Worm (Caenorhabditis elegans) whole organism, L1 larva: ENCODE data around the gene E02H1.6.

Experiments used
- C16A3.4 ChIP-seq: fragments of 150-350 bp; optimal IDR thresholded peaks from 2 replicates; lab custom pipeline; 2014; ENCODE audit warnings: missing biosample characterization, missing genetic modification characterization
- aha-1 ChIP-seq: fragments of 150-350 bp; optimal IDR thresholded peaks from 2 replicates; lab custom pipeline; 2014; ENCODE audit warnings: missing biosample characterization, missing genetic modification characterization
- aly-2 ChIP-seq: fragments of 150-350 bp; optimal IDR thresholded peaks from 2 replicates; lab custom pipeline; 2014; ENCODE audit warnings: missing biosample characterization, missing genetic modification characterization
- ama-1 ChIP-seq: fragments of 150-350 bp; optimal IDR thresholded peaks from 2 replicates; lab custom pipeline; 2014
- blmp-1 ChIP-seq: fragments of 150-350 bp; optimal IDR thresholded peaks from 2 replicates; lab custom pipeline; 2014; ENCODE audit warnings: missing biosample characterization, missing genetic modification characterization
- ceh-63 ChIP-seq: fragments of 200-800 bp; sonication (Bioruptor generic); optimal IDR thresholded peaks from 2 replicates; lab custom pipeline; 2018; ENCODE audit warnings: mild to moderate bottlenecking, missing genetic modification characterization, missing compliant biosample characterization
- ceh-8 ChIP-seq: fragments of 200-800 bp; sonication (Bioruptor generic); optimal IDR thresholded peaks from 2 replicates; lab custom pipeline; 2018; ENCODE audit warnings: mild to moderate bottlenecking, missing genetic modification characterization, moderate library complexity, missing compliant biosample characterization
- ceh-82 ChIP-seq, 3 experiments: fragments of 150-350 bp in 1 of 3; sonication (generic microtip) in 2 of 3; optimal IDR thresholded peaks; 2 replicates each; lab custom pipeline; 2014 to 2017; ENCODE audit warnings: missing biosample characterization in 3 of 3, missing genetic modification characterization in 3 of 3
- ces-1 ChIP-seq: fragments of 150-350 bp; optimal IDR thresholded peaks from 2 replicates; lab custom pipeline; 2014; ENCODE audit warnings: missing biosample characterization, missing genetic modification reagents, missing genetic modification characterization
- dpl-1 ChIP-seq, 3 experiments: fragments of 150-350 bp in 2 of 3; sonication (generic microtip) in 1 of 3; optimal IDR thresholded peaks; 2 replicates each; lab custom pipeline; 2014 to 2017; ENCODE audit warnings: missing biosample characterization in 3 of 3, missing genetic modification characterization in 3 of 3, missing genetic modification reagents in 3 of 3
- dsc-1 ChIP-seq: sonication (generic microtip); optimal IDR thresholded peaks from 2 replicates; lab custom pipeline; 2016; ENCODE audit warnings: mild to moderate bottlenecking, missing genetic modification characterization, missing compliant biosample characterization
- efl-3 ChIP-seq: fragments of 200-800 bp; sonication (Bioruptor generic); optimal IDR thresholded peaks from 2 replicates; lab custom pipeline; 2018; ENCODE audit warnings: mild to moderate bottlenecking, missing genetic modification characterization, missing compliant biosample characterization
- elt-2 ChIP-seq: sonication (generic microtip); optimal IDR thresholded peaks from 2 replicates; lab custom pipeline; 2016; ENCODE audit warnings: missing genetic modification characterization, mild to moderate bottlenecking, inconsistent platforms, missing compliant biosample characterization, missing genetic modification reagents
- elt-3 ChIP-seq, 6 experiments: fragments of 150-350 bp in 1 of 6; sonication (generic microtip); optimal IDR thresholded peaks; 2 replicates each; lab custom pipeline; 2017 to 2018; ENCODE audit warnings: missing biosample characterization in 6 of 6, missing genetic modification characterization in 6 of 6, inconsistent platforms in 1 of 6
- ets-5 ChIP-seq: fragments of 200-800 bp; sonication (Bioruptor generic); IDR thresholded peaks from 2 replicates; pipeline ENCODE4 v1.3.6; 2022; ENCODE audit warnings: missing genetic modification characterization, missing compliant biosample characterization
- fkh-10 ChIP-seq: sonication (generic microtip); optimal IDR thresholded peaks from 2 replicates; lab custom pipeline; 2017; ENCODE audit warnings: missing biosample characterization, missing genetic modification reagents, missing genetic modification characterization
- fkh-4 ChIP-seq: sonication (generic microtip); optimal IDR thresholded peaks from 2 replicates; lab custom pipeline; 2016; ENCODE audit warnings: missing compliant biosample characterization, missing genetic modification characterization, borderline replicate concordance
- hlh-17 ChIP-seq: fragments of 200-800 bp; sonication (Bioruptor generic); optimal IDR thresholded peaks from 2 replicates; lab custom pipeline; 2018; ENCODE audit warnings: missing genetic modification characterization, mild to moderate bottlenecking, missing compliant biosample characterization, moderate library complexity, borderline replicate concordance
- hpl-2 ChIP-seq: fragments of 150-350 bp; optimal IDR thresholded peaks from 2 replicates; lab custom pipeline; 2014; ENCODE audit warnings: missing biosample characterization, missing genetic modification reagents, missing genetic modification characterization
- lin-14 ChIP-seq: fragments of 200-800 bp; sonication (Bioruptor generic); optimal IDR thresholded peaks from 2 replicates; lab custom pipeline; 2018; ENCODE audit warnings: mild to moderate bottlenecking, missing genetic modification characterization, moderate library complexity, missing compliant biosample characterization
- lin-35 ChIP-seq, 2 experiments: fragments of 150-350 bp; optimal IDR thresholded peaks; 2 replicates each; lab custom pipeline; 2014; ENCODE audit warnings: missing biosample characterization in 2 of 2, missing genetic modification characterization in 2 of 2, missing genetic modification reagents in 2 of 2
- lir-3 ChIP-seq: sonication (generic microtip); optimal IDR thresholded peaks from 2 replicates; lab custom pipeline; 2016; ENCODE audit warnings: mild to moderate bottlenecking, missing genetic modification characterization, moderate library complexity, missing compliant biosample characterization; ENCODE audit not compliant: poor library complexity
- lsy-2 ChIP-seq, 2 experiments: fragments of 150-350 bp; optimal IDR thresholded peaks; 2 replicates each; lab custom pipeline; 2014; ENCODE audit warnings: missing biosample characterization in 2 of 2, missing genetic modification characterization in 2 of 2
- mdl-1 ChIP-seq, 2 experiments: fragments of 150-350 bp; optimal IDR thresholded peaks; 2 replicates each; lab custom pipeline; 2014 to 2017; ENCODE audit warnings: missing biosample characterization in 2 of 2, missing genetic modification characterization in 2 of 2, inconsistent platforms in 1 of 2
- mef-2 ChIP-seq: fragments of 150-350 bp; optimal IDR thresholded peaks from 2 replicates; lab custom pipeline; 2014; ENCODE audit warnings: missing biosample characterization, missing genetic modification characterization
- mep-1 ChIP-seq: fragments of 150-350 bp; optimal IDR thresholded peaks from 2 replicates; lab custom pipeline; 2014; ENCODE audit warnings: missing biosample characterization, missing genetic modification characterization
- nhr-11 ChIP-seq: fragments of 150-350 bp; optimal IDR thresholded peaks from 2 replicates; lab custom pipeline; 2014; ENCODE audit warnings: missing biosample characterization, missing genetic modification characterization
- nhr-12 ChIP-seq: sonication (generic microtip); optimal IDR thresholded peaks from 2 replicates; lab custom pipeline; 2017; ENCODE audit warnings: missing biosample characterization, missing genetic modification characterization
- nhr-19 ChIP-seq: fragments of 200-800 bp; sonication (Bioruptor generic); conservative IDR thresholded peaks from 2 replicates; pipeline ENCODE4 v1.3.6; 2022; ENCODE audit warnings: missing genetic modification characterization, missing compliant biosample characterization
- nhr-20 ChIP-seq: sonication (generic microtip); optimal IDR thresholded peaks from 2 replicates; lab custom pipeline; 2016; ENCODE audit warnings: mild to moderate bottlenecking, missing genetic modification characterization, missing compliant biosample characterization
- nhr-28 ChIP-seq: fragments of 150-350 bp; optimal IDR thresholded peaks from 2 replicates; lab custom pipeline; 2014; ENCODE audit warnings: missing biosample characterization, missing genetic modification characterization
- nhr-71 ChIP-seq: sonication (generic microtip); optimal IDR thresholded peaks from 2 replicates; lab custom pipeline; 2016; ENCODE audit warnings: mild to moderate bottlenecking, missing genetic modification characterization, moderate library complexity, missing compliant biosample characterization
- nhr-77 ChIP-seq: fragments of 150-350 bp; optimal IDR thresholded peaks from 2 replicates; lab custom pipeline; 2014; ENCODE audit warnings: missing biosample characterization, missing genetic modification characterization
- nhr-84 ChIP-seq: sonication (generic microtip); optimal IDR thresholded peaks from 2 replicates; lab custom pipeline; 2017; ENCODE audit warnings: missing biosample characterization, missing genetic modification characterization
- nhr-85 ChIP-seq: sonication (generic microtip); peaks from one replicate; lab custom pipeline; 2016; ENCODE audit warnings: missing genetic modification characterization, inconsistent platforms, missing compliant biosample characterization
- pax-3 ChIP-seq: fragments of 200-800 bp; sonication (Bioruptor generic); optimal IDR thresholded peaks from 2 replicates; lab custom pipeline; 2018; ENCODE audit warnings: mild to moderate bottlenecking, missing genetic modification characterization, moderate library complexity, missing compliant biosample characterization
- pqm-1 ChIP-seq: sonication (generic microtip); optimal IDR thresholded peaks from 3 replicates; lab custom pipeline; 2017; ENCODE audit warnings: missing biosample characterization, missing genetic modification characterization
- rnt-1 ChIP-seq: sonication (generic microtip); optimal IDR thresholded peaks from 2 replicates; lab custom pipeline; 2016; ENCODE audit warnings: mild to moderate bottlenecking, missing genetic modification characterization, moderate library complexity, missing compliant biosample characterization
- skn-1 ChIP-seq: fragments of 150-350 bp; optimal IDR thresholded peaks from 2 replicates; lab custom pipeline; 2014; ENCODE audit warnings: missing biosample characterization, missing genetic modification characterization
- snu-23 ChIP-seq: sonication (generic microtip); optimal IDR thresholded peaks from 2 replicates; lab custom pipeline; 2016; ENCODE audit warnings: missing genetic modification characterization, missing compliant biosample characterization
- sox-4 ChIP-seq: sonication (generic microtip); optimal IDR thresholded peaks from 2 replicates; lab custom pipeline; 2016; ENCODE audit warnings: missing genetic modification characterization, missing compliant biosample characterization
- sptf-1 ChIP-seq: fragments of 150-350 bp; optimal IDR thresholded peaks from 2 replicates; lab custom pipeline; 2014; ENCODE audit warnings: missing biosample characterization, missing genetic modification characterization
- tlp-1 ChIP-seq: fragments of 150-350 bp; optimal IDR thresholded peaks from 2 replicates; lab custom pipeline; 2014; ENCODE audit warnings: missing biosample characterization, missing genetic modification characterization
- unc-62 ChIP-seq: fragments of 150-350 bp; optimal IDR thresholded peaks from 2 replicates; lab custom pipeline; 2014; ENCODE audit warnings: missing biosample characterization, missing genetic modification reagents, missing genetic modification characterization
- unc-86 ChIP-seq: sonication (generic microtip); optimal IDR thresholded peaks from 2 replicates; lab custom pipeline; 2016; ENCODE audit warnings: missing genetic modification characterization, missing compliant biosample characterization
- xbp-1 ChIP-seq: sonication (generic microtip); optimal IDR thresholded peaks from 2 replicates; lab custom pipeline; 2016; ENCODE audit warnings: missing genetic modification characterization, missing compliant biosample characterization
- zag-1 ChIP-seq: fragments of 150-350 bp; optimal IDR thresholded peaks from 2 replicates; lab custom pipeline; 2014; ENCODE audit warnings: missing biosample characterization, missing genetic modification characterization
- zip-4 ChIP-seq: fragments of 200-800 bp; sonication (Bioruptor generic); optimal IDR thresholded peaks from 2 replicates; lab custom pipeline; 2018; ENCODE audit warnings: mild to moderate bottlenecking, missing genetic modification characterization, moderate library complexity, missing compliant biosample characterization
- ztf-11 ChIP-seq, 2 experiments: sonication (generic microtip); optimal IDR thresholded peaks; 2 replicates each; lab custom pipeline; 2016 to 2017; ENCODE audit warnings: missing genetic modification characterization in 2 of 2, missing biosample characterization in 1 of 2, missing compliant biosample characterization in 1 of 2

Gene E02H1.6

DNA sequence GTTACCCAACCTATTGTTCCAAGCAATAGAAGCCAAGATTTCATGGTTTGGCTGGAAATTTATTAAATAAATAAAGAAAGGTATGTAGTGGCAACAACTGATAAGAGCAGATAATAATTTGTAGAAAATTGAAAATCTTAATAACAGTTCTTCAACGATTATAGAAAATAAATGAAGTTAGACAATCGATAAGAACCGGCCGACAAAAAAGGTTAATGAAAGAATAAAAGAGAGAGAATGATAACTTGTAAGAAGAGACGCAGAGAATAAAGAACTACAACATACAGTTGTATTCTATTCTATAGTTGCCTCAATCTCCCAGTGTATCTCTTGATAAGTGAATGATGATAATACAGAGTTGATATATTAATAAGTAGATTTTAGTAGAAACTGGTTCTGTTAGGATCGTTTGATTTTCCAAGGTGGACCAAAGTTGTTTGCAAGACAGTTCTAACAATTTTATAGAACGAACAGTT, 9.7 kb upstream of the E02H1.6 start, which contains the start of gene ugt-58:
Gene ugt-58, minus strand, starts transcription at position 51 of the 476 bp plus-strand sequence.
- no peak for TF ChIP-seq zag-1 (tag; lab: Kevin White, UChicago)
- TF ChIP-seq nhr-19 (GFP tag; lab: Robert Waterston, UW), result peak; percentile 22
- TF ChIP-seq lin-35 (GFP tag; optimal IDR thresholded peaks at IDR 0.05; lab: Kevin White, UChicago), result peak in 1 of 2 experiments; percentile 39
- no peak for TF ChIP-seq xbp-1
- no peak for TF ChIP-seq tlp-1 (tag; lab: Kevin White, UChicago)
- no peak for TF ChIP-seq unc-86 (tag; lab: Kevin White, UChicago)
- peak; percentile 42 for TF ChIP-seq nhr-71
- TF ChIP-seq lin-14 (GFP tag; lab: Kevin White, UChicago), result peak; percentile 20
- peak; percentile 36 for TF ChIP-seq nhr-28 (tag; lab: Kevin White, UChicago)
- peak; percentile 72 for TF ChIP-seq nhr-85 (tag; lab: Kevin White, UChicago)
- TF ChIP-seq elt-3 (tag; optimal IDR thresholded peaks at IDR 0.05; lab: Kevin White, UChicago), result peak in 5 of 6 experiments; percentile 33 to 74 (median 53)
- TF ChIP-seq aha-1 (tag; lab: Kevin White, UChicago), result no peak
- no peak for TF ChIP-seq nhr-77
- TF ChIP-seq blmp-1 (tag; lab: Kevin White, UChicago), result peak; percentile 23
- TF ChIP-seq lsy-2 (tag; optimal IDR thresholded peaks at IDR 0.05; lab: Kevin White, UChicago), result peak; percentile 15 to 17
- TF ChIP-seq nhr-20 (tag; lab: Kevin White, UChicago), result peak; percentile 80
- no peak for TF ChIP-seq lir-3 (tag; lab: Kevin White, UChicago)
- no peak for TF ChIP-seq ceh-63
- peak; percentile 40 for TF ChIP-seq elt-2 (tag; lab: Kevin White, UChicago)
- TF ChIP-seq ceh-82 (tag; optimal IDR thresholded peaks at IDR 0.05; lab: Kevin White, UChicago), result no peak
- no peak for TF ChIP-seq fkh-4 (tag; lab: Kevin White, UChicago)
- no peak for TF ChIP-seq hpl-2
- TF ChIP-seq ama-1 (lab: Kevin White, UChicago), result no peak
- no peak for TF ChIP-seq ztf-11 (tag; optimal IDR thresholded peaks at IDR 0.05; lab: Kevin White, UChicago)
- TF ChIP-seq mep-1 (tag; lab: Kevin White, UChicago), result peak; percentile 29
- peak; percentile 53 for TF ChIP-seq skn-1
- no peak for TF ChIP-seq C16A3.4 (tag; lab: Kevin White, UChicago)
- peak; percentile 27 for TF ChIP-seq snu-23 (GFP tag; lab: Kevin White, UChicago)

- TF ChIP-seq unc-86 (tag; lab: Kevin White, UChicago) (no peak), aly-2 (tag; lab: Kevin White, UChicago) (no peak), nhr-11 (tag; lab: Kevin White, UChicago) (no peak), efl-3 (GFP tag; lab: Kevin White, UChicago) (no peak), ces-1 (GFP tag; lab: Kevin White, UChicago) (no peak), nhr-12 (no peak), fkh-10 (GFP tag; lab: Kevin White, UChicago) (no peak), blmp-1 (tag; lab: Kevin White, UChicago) (no peak), pqm-1 (tag; lab: Kevin White, UChicago) (no peak), dpl-1 (GFP tag; optimal IDR thresholded peaks at IDR 0.05; lab: Kevin White, UChicago) (no peak), ets-5 (no peak), lin-14 (GFP tag; lab: Kevin White, UChicago) (no peak), ceh-8 (GFP tag; lab: Kevin White, UChicago) (no peak)
Measured at ce11 chrII:9589667-9590066, 6.8 kb upstream of the E02H1.6 start, which contains the start of gene eral-1. Gene eral-1 (minus strand): TSS chrII:9589767.

DNA sequence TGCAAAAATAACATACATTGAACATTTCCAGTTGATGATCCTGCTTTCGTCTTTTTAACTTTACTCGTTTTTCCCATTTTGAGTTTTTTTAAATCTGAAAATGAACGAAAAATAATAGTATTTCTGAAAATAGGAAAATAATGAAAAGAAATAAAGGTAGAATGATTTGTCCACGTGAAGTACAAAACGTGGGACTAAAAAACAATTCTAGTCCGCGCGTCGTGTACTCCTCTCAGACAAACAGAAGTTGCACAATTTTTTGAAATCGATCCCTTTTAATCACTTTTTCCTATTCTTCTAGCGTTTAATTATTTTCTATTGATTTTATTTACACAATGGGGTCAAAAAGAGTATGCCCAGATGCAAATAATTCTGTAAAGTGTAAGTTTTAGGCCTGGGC, 5.4 kb upstream of the E02H1.6 start, which contains the start of the genes E02H1.1 and tag-124:
Gene E02H1.1, minus strand, starts transcription at position 94 of the 400 bp plus-strand sequence.
Gene tag-124, plus strand, starts transcription at position 222 of the 400 bp plus-strand sequence.
- TF ChIP-seq mef-2 (tag; lab: Kevin White, UChicago) (no peak), fkh-10 (GFP tag; lab: Kevin White, UChicago) (no peak), dsc-1 (tag; lab: Kevin White, UChicago) (peak; percentile 96), ceh-8 (GFP tag; lab: Kevin White, UChicago) (peak; percentile 47), sptf-1 (no peak), ztf-11 (tag; optimal IDR thresholded peaks at IDR 0.05; lab: Kevin White, UChicago) (peak in 1 of 2 experiments; percentile 97), lin-14 (GFP tag; lab: Kevin White, UChicago) (peak; percentile 86), zip-4 (GFP tag; lab: Kevin White, UChicago) (peak; percentile 62), pax-3 (tag; lab: Kevin White, UChicago) (peak; percentile 93), mdl-1 (tag; optimal IDR thresholded peaks at IDR 0.05; lab: Kevin White, UChicago) (peak in 1 of 2 experiments; percentile 65), unc-86 (tag; lab: Kevin White, UChicago) (peak; percentile 81), ceh-82 (tag; optimal IDR thresholded peaks at IDR 0.05; lab: Kevin White, UChicago) (peak; percentile 52 to 66 (median 65)), rnt-1 (tag; lab: Kevin White, UChicago) (peak; percentile 99), sox-4 (tag; lab: Kevin White, UChicago) (peak; percentile 95), hlh-17 (GFP tag; lab: Kevin White, UChicago) (no peak), zag-1 (tag; lab: Kevin White, UChicago) (no peak), nhr-84 (tag; lab: Kevin White, UChicago) (no peak), snu-23 (GFP tag; lab: Kevin White, UChicago) (peak; percentile 91), unc-62 (GFP tag; lab: Kevin White, UChicago) (no peak)
